Fruit fly (Drosophila melanogaster): Measurements from ENCODE around the gene VhaM9.7-a.

The VhaM9.7-a gene

DNA sequence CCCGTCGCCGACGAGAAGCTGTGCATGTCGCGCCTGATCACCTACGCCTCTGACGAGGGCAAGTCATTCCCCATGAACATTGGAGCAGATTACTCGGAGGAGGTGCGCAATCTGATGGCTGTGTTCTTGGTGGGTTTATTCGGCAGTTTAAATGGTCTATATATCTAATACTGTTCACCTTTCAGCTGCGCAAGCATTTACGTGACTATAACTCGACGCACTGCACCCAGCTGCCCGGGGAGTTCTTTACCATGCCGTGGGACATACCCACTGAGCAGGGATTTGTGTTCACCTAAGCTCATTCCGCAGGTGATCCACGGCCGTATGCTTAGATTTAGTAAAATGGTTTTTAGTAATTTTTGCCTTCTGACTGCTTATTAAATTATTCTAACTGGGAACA is 1.3 kb upstream of the VhaM9.7-a start:
- TF ChIP-seq CG17801 (GFP tag; optimal IDR thresholded peaks at IDR 0.05; ENCODE audit: partially characterized antibody): no peak

DNA sequence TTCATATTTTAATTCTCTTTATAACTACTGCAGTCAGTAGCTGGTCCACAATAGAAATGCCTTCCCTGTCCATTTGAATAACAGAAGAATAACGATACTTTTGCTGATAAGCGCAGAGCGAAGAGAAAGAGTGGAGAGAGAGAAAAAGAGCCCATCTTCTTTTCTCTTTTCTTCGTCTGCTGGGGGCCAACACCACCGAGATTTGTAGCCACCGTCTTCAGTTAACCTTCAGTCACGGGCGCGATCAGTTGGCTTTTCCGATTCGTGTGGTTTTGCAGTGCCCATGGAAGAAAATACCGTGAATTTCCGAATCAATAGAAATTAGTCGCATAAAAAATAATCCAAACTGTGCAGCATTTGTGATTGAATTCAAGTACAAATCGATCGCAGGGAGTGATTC is 997 bp downstream of the VhaM9.7-a start, which contains the start of gene CG1273:
Gene CG1273, plus strand, starts transcription at position 218 of the 400 bp plus-strand sequence.
- TF ChIP-seq CG17801 (GFP tag; optimal IDR thresholded peaks at IDR 0.05; ENCODE audit: partially characterized antibody): no peak

DNA sequence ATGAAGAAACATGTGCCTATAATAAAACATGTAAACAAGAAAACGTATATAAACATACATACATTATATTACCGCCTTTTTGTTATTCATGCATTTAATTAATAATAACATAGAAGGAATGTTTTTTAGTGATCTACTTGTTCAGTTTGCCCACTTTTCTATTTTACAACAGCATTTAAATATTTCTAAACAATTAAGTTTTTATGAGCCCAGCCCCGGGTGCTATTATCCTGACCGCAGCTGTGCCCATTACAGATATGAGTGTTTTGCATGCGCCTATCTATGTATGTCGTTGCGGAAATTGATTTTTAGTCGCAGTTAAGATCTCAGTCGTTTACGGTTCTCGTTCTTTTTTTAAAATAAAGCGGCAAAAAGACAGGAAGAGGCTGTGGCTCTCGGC is 2.5 kb downstream of the VhaM9.7-a start:
- TF ChIP-seq CG17801 (GFP tag; optimal IDR thresholded peaks at IDR 0.05; ENCODE audit: partially characterized antibody): no peak

DNA sequence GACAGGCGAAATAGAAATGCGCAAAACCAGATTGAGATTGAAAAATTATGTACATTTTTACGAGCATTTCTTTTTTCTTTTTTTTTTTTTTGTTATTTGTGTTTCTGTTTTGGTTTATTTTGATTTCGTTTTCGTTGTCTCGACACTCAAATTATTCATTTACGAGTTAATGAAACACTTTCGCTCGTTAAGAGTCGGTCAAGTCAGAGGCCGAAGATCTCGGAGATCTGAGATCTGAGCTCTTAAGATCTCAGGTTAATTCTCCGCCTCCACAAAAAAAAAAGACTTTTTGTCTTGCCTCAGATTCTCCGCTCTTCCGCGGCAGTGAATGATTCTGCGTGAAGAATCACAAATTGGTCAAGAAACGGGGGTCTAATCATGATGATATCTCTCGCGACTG is 3.3 kb downstream of the VhaM9.7-a start:
- TF ChIP-seq CG17801 (GFP tag; optimal IDR thresholded peaks at IDR 0.05; ENCODE audit: partially characterized antibody): no peak

DNA sequence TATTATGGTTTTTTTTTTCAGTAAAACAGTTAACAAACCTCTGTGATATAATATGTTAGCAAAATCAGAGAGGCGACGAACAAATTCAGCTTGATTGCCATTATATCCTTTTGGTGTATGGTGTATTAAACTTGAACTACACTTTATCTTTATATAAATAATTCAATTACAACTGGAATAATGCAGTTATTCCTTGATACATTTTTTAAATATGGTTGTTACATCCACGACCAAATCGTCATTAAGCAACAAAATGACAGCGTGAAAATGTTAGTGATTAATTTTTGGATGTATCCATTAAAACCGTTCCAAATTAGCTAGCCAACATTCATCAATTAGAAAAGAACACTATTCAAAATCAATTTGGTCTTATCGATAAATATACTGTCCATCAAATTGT is 4.9 kb downstream of the VhaM9.7-a start, which contains the start of gene CG33764:
Gene CG33764, minus strand, starts transcription at position 101 of the 400 bp plus-strand sequence.
- no peak for TF ChIP-seq CG17801 (GFP tag; optimal IDR thresholded peaks at IDR 0.05; ENCODE audit: partially characterized antibody)

DNA sequence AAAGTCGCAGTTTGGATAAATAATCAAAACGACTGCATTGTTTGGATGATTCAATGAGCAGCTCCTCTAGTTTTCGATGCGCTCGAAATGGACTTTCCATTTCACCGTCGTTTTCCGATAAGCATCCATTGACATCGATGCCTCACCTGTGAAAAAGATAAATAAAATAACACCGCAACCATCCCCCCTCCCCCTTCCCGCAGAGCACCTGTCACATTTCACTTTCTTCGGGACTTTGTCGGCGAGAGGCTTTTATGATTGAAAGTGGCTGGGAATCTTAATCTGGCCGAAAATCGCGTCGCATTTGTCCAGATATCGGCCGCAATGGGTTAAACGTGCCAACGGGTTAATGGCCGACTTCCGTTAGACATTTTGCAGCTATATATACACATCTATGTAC is 6.7 kb downstream of the VhaM9.7-a start:
- TF ChIP-seq CG17801 (GFP tag; optimal IDR thresholded peaks at IDR 0.05; ENCODE audit: partially characterized antibody): no peak

DNA sequence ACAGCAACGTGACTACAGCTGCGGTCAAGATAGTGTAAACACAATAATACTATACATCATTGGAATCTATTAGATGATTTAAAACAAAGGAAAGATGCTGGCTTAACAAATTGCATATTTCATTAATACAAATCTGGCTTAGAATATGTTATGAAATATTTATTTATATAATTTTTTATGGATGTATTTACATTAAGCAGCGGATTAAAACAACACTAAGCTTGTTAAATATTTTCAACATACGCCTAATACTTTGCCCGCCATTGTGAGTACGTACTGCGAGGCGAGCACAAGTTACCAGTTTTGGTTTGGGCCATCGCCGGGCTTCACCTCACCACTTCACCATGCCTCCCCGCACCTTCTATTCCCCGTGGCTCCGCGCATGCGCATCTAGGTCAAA is 7.4 kb downstream of the VhaM9.7-a start:
- TF ChIP-seq CG17801 (GFP tag; optimal IDR thresholded peaks at IDR 0.05; ENCODE audit: partially characterized antibody): no peak

DNA sequence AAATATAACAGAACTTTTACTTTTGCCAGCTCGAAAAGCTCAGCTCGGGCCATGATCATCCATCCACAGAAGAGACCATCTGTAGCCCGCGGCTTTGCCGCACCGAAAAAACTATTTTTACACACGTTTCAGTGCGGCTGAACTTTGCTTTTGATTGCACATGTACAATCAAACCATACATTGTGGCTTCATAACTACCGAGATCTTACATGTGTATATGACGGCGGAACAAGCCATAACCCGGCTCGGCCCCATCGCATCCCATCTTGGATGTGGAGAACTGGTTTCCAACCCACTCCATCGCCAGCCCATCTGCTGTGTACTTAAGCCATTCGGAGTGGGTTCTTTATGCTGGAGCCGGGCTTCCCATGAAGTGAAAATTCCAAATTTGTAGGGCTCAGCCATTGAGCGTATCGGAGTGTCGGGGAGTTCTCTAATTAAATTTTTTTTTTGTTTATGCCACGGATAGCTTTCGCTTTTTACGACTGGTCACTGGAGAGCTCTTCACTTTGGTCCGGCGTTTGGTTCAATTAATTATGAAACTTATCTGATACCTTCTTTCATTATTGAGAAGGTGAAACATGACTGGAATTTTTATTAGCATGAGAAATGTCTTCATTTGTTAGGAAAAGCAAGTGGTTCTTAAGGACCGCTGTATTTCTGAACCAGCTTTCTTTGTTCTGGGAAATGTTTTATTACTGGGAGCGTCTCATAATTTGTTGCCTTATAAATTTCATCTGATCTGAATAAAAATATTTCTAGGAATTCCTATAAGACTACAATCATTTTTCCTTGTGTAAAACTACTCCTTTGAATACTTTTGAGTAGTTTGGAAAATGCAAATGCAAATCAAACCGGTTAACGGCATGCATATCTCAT is 8.7 kb downstream of the VhaM9.7-a start:
- TF ChIP-seq CG17801 (GFP tag; optimal IDR thresholded peaks at IDR 0.05; ENCODE audit: partially characterized antibody): no peak

DNA sequence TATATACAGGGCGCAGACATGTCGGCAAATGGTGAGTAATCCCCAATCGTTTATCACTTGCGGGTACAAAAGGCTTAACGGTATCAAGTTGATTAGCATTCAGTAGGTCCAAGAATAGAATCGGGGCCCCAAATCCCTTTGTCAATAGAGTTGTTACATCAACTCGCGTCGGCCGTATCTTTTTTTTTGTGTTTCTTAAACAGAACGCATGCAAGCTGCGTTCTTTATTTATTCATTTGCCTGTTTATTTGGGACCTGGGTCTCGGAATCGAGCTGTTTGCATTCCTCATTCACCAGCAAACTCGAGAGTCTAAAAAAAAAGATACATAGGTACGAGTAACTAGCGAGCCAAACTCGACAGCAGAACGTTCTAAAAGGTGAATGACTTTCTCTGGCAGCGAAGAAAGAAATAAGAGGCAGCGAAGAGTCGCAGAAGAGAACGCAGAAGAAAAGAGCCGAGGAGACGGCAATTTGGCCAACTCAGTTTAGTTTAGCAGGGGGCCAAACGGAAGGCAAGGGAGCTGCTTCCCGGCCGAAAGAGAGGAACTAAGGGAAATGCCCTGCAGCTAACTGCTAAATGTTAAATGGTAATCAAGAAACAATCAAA is 9.8 kb downstream of the VhaM9.7-a start:
- no peak for TF ChIP-seq CG17801 (GFP tag; optimal IDR thresholded peaks at IDR 0.05; ENCODE audit: partially characterized antibody)

DNA sequence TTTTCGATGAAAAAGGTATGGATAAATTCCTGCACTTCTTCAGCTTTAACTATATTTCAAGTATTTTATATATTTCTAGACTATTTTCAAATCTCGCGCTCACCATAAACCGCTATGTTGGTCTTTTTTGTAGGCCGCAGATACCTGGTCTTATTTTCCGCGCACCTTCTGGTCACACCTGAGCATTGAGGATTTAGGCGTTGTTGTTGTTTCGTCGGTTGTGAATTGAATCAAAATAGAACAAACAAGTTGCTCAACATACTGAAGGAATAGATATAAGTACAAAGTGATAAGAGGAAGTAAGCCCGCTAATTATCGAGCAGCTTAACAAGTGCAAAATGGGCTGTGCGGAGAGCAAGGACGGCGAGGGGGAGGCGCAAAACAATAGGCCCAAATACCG is 15.3 kb downstream of the VhaM9.7-a start, which contains the start of gene Ctl1:
Gene Ctl1, plus strand, starts transcription at position 167 of the 400 bp plus-strand sequence.
- no peak for TF ChIP-seq CG17801 (GFP tag; optimal IDR thresholded peaks at IDR 0.05; ENCODE audit: partially characterized antibody)

DNA sequence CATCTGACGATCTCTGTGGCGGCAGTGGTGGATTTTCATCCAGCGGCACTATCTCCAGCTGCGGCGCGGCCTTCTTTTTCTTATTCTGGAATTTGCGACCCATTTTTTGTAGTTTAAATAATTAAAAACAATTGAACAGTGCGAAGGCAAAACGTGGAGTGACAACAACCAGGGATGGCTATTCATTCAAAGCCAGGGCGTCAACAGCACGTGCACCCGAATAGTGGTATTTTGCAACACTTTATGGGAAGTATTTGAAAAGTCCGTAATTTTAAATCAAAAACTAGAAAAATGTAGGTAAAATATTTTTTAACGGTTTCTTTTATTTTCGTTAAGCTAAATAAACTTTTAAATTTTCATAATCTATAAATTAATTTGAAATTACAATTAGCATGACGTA is 20.1 kb downstream of the VhaM9.7-a start, which contains the start of gene CG11583:
Gene CG11583, minus strand, starts transcription at position 191 of the 400 bp plus-strand sequence.
- TF ChIP-seq CG17801 (GFP tag; optimal IDR thresholded peaks at IDR 0.05; ENCODE audit: partially characterized antibody): peak; percentile 60

DNA sequence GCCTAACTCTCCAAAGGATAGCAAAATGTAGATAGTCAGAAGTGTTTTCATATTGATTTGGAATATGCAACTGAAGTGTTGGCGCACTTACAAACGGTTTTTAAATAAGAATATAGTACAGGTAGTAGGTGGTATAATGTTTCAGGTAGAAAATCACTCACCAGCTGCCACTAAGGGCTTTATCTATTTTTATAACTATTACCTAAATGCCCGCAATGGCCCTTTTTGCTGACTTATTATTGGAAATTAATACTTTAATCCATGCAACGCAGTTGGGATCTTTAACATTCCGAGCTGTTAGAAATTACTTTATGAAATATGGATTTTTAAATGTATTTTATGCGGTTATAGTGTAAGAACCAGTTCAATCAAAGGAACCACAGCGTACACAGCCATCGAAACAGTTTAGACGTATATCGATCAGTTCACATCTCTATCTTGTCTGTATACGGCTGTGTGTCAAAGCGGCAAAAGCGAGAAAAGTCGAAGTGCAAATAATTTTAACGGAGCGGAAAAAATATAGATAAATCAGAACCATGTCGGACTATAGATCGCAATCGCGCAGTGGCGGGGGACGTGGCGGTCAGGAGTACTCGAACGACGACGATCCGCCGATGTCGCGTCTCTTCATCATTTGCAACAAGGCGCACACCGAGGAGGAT is 21.1 kb downstream of the VhaM9.7-a start, which contains the start of the genes srw and CG1316:
Gene srw, minus strand, starts transcription at position 51 of the 662 bp plus-strand sequence.
Gene CG1316, plus strand, starts transcription at position 424 of the 662 bp plus-strand sequence.
- TF ChIP-seq CG17801 (GFP tag; optimal IDR thresholded peaks at IDR 0.05; ENCODE audit: partially characterized antibody): peak; percentile 47

DNA sequence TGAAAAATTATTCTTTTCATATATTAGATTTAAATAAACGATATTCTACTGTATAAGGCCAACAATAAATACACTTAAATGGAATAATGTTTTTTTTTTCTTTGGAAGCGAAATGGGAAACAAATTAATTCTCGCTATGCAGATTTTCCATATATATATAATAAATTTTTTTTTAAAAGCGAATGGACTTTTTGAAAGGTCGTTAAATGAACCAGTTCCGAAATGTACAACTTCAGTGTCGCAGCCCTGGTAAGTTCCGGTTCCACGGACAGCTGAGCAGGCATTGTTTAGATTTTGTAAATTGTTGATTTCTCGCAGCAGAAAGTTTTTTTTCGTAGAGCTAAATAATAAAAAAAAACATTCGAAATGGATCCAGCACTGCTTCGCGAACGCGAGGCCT is 24.3 kb downstream of the VhaM9.7-a start, which contains the start of gene TfIIEbeta:
Gene TfIIEbeta, plus strand, starts transcription at position 255 of the 400 bp plus-strand sequence.
- no peak for TF ChIP-seq CG17801 (GFP tag; optimal IDR thresholded peaks at IDR 0.05; ENCODE audit: partially characterized antibody)

DNA sequence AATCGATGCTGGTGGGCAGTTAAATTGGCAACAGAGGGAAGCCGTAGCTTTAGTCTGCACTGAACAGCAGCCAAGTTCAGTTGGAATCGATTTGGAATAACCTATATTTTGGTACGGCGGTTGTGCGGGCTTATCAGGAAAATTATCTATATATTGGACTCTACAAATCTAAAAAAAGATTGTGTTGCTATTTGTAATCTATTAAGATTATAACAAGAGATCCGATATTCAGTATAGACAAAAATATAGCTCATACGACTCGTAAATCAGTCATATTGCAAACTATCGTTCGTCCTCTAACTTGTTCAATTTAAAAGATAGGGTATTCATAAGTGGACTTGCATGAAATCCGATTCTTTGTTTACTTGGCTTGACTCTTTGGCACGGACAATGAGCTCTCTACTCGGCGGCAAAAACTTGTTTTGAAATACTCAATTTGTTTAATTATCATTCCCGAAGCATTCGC is 26.1 kb downstream of the VhaM9.7-a start, which contains the start of gene Hexo1:
Gene Hexo1, plus strand, starts transcription at position 51 of the 466 bp plus-strand sequence.
- peak; percentile 16 for TF ChIP-seq CG17801 (GFP tag; optimal IDR thresholded peaks at IDR 0.05; ENCODE audit: partially characterized antibody)

Data from ovary, adult (tissue).